Worm (Caenorhabditis elegans): ENCODE data around the gene W01B6.8.

ce11 chrIV:10116765-10117164, 32.6 kb upstream of the W01B6.8 start:
- TF ChIP-seq syd-9 (tag; optimal IDR thresholded peaks at IDR 0.05), result no peak
- no peak for TF ChIP-seq fkh-10 (GFP tag; optimal IDR thresholded peaks at IDR 0.05)
- TF ChIP-seq K02D7.2 (tag; optimal IDR thresholded peaks at IDR 0.05), result no peak
